Worm (Caenorhabditis elegans) whole organism, young adult: ENCODE results near the gene R08C7.11.

ENCODE experiments used
- C06A6.2 ChIP-seq: fragments of 200-800 bp; sonication (Bioruptor generic); conservative IDR thresholded peaks from 2 replicates; pipeline ENCODE4 v1.3.6; 2022; ENCODE audit warnings: missing genetic modification characterization, missing compliant biosample characterization
- C17E4.6 ChIP-seq: fragments of 200-800 bp; sonication (Bioruptor generic); IDR thresholded peaks from 2 replicates; pipeline ENCODE4 v1.3.6; 2022; ENCODE audit warnings: missing genetic modification reagents, missing genetic modification characterization, missing compliant biosample characterization
- F10E7.11 ChIP-seq: sonication (generic microtip); optimal IDR thresholded peaks from 2 replicates; lab custom pipeline; 2017; ENCODE audit warnings: mild to moderate bottlenecking, missing genetic modification characterization, moderate library complexity, missing compliant biosample characterization
- F23B12.7 ChIP-seq: sonication (generic microtip); optimal IDR thresholded peaks from 2 replicates; lab custom pipeline; 2017; ENCODE audit warnings: missing genetic modification characterization, mild to moderate bottlenecking, missing compliant biosample characterization, antibody characterized with exemption, moderate library complexity; ENCODE audit not compliant: insufficient read depth
- F33H1.4 ChIP-seq: fragments of 200-800 bp; sonication (Bioruptor generic); IDR thresholded peaks from 2 replicates; pipeline ENCODE4 v1.3.6; 2022; ENCODE audit warnings: missing genetic modification reagents, missing genetic modification characterization, missing compliant biosample characterization
- F39B2.1 ChIP-seq: fragments of 200-800 bp; sonication (Bioruptor generic); IDR thresholded peaks from 2 replicates; pipeline ENCODE4 v1.3.6; 2022; ENCODE audit warnings: missing genetic modification reagents, missing genetic modification characterization, missing compliant biosample characterization
- F49E8.2 ChIP-seq: sonication (generic microtip); optimal IDR thresholded peaks from 3 replicates; lab custom pipeline; 2017; ENCODE audit warnings: missing genetic modification characterization, mild to moderate bottlenecking, missing compliant biosample characterization, antibody characterized with exemption, moderate library complexity; ENCODE audit not compliant: insufficient read depth
- F55B11.4 ChIP-seq: sonication (generic microtip); optimal IDR thresholded peaks from 2 replicates; lab custom pipeline; 2016; ENCODE audit warnings: missing compliant biosample characterization, missing genetic modification characterization, borderline replicate concordance; ENCODE audit not compliant: insufficient read depth
- F57A8.1 ChIP-seq: fragments of 200-800 bp; sonication (Bioruptor generic); optimal IDR thresholded peaks from 2 replicates; lab custom pipeline; 2018; ENCODE audit warnings: mild to moderate bottlenecking, missing genetic modification characterization, moderate library complexity, missing compliant biosample characterization
- K11D2.4 ChIP-seq: fragments of 200-800 bp; sonication (Bioruptor generic); IDR thresholded peaks from 2 replicates; pipeline ENCODE4 v1.3.6; 2022; ENCODE audit warnings: missing genetic modification reagents, missing genetic modification characterization, missing compliant biosample characterization
- K12H6.12 ChIP-seq: fragments of 200-800 bp; sonication (Bioruptor generic); optimal IDR thresholded peaks from 2 replicates; lab custom pipeline; 2018; ENCODE audit warnings: mild to moderate bottlenecking, missing genetic modification characterization, missing compliant biosample characterization
- akir-1 ChIP-seq: fragments of 200-800 bp; sonication (Bioruptor generic); optimal IDR thresholded peaks from 2 replicates; lab custom pipeline; 2018; ENCODE audit warnings: mild to moderate bottlenecking, missing genetic modification characterization, moderate library complexity, missing compliant biosample characterization
- athp-1 ChIP-seq: sonication (generic microtip); optimal IDR thresholded peaks from 2 replicates; lab custom pipeline; 2017; ENCODE audit warnings: mild to moderate bottlenecking, missing genetic modification characterization, missing compliant biosample characterization
- bed-1 ChIP-seq: fragments of 200-800 bp; sonication (Bioruptor generic); IDR thresholded peaks from 2 replicates; pipeline ENCODE4 v1.3.6; 2022; ENCODE audit warnings: missing genetic modification reagents, missing genetic modification characterization, missing compliant biosample characterization
- cebp-1 ChIP-seq, 2 experiments: fragments of 200-800 bp in 1 of 2; sonication (Bioruptor generic) in 1 of 2; sonication (generic microtip) in 1 of 2; IDR thresholded peaks in 1 of 2; optimal IDR thresholded peaks in 1 of 2; 2 replicates each; pipeline versions ENCODE4 v1.3.6 to Lab custom; 2017 to 2022; ENCODE audit warnings: missing compliant biosample characterization in 2 of 2, missing genetic modification characterization in 2 of 2, mild to moderate bottlenecking in 1 of 2, missing genetic modification reagents in 1 of 2, moderate library complexity in 1 of 2
- ceh-100 ChIP-seq: fragments of 200-800 bp; sonication (Bioruptor generic); IDR thresholded peaks from 2 replicates; pipeline ENCODE4 v1.3.6; 2022; ENCODE audit warnings: missing genetic modification reagents, missing genetic modification characterization, missing compliant biosample characterization
- die-1 ChIP-seq: sonication (generic microtip); optimal IDR thresholded peaks from 2 replicates; lab custom pipeline; 2016; ENCODE audit warnings: missing genotype, mild to moderate bottlenecking, missing genetic modification characterization, missing compliant biosample characterization
- dpl-1 ChIP-seq: fragments of 150-350 bp; optimal IDR thresholded peaks from 2 replicates; lab custom pipeline; 2014; ENCODE audit warnings: missing biosample characterization, missing genetic modification reagents, missing genetic modification characterization
- egl-18 ChIP-seq: fragments of 200-800 bp; sonication (Bioruptor generic); IDR thresholded peaks from 2 replicates; pipeline ENCODE4 v1.3.6; 2022; ENCODE audit warnings: missing genetic modification reagents, missing genetic modification characterization, missing compliant biosample characterization
- egl-44 ChIP-seq: fragments of 200-800 bp; sonication (Bioruptor generic); IDR thresholded peaks from 2 replicates; pipeline ENCODE4 v1.3.6; 2022; ENCODE audit warnings: missing genetic modification reagents, missing genetic modification characterization, missing compliant biosample characterization
- ekl-4 ChIP-seq: fragments of 200-800 bp; sonication (Bioruptor generic); IDR thresholded peaks from 2 replicates; pipeline ENCODE4 v1.3.6; 2022; ENCODE audit warnings: missing genetic modification reagents, missing genetic modification characterization, missing compliant biosample characterization
- fkh-3 ChIP-seq: sonication (generic microtip); optimal IDR thresholded peaks from 2 replicates; lab custom pipeline; 2016; ENCODE audit warnings: mild to moderate bottlenecking, missing genetic modification characterization, missing compliant biosample characterization
- hmg-1.2 ChIP-seq: fragments of 200-800 bp; sonication (Bioruptor generic); IDR thresholded peaks from 2 replicates; pipeline ENCODE4 v1.3.6; 2022; ENCODE audit warnings: missing genetic modification reagents, missing genetic modification characterization, missing compliant biosample characterization
- hmg-20 ChIP-seq: fragments of 200-800 bp; sonication (Bioruptor generic); IDR thresholded peaks from 2 replicates; pipeline ENCODE4 v1.3.6; 2022; ENCODE audit warnings: missing genetic modification reagents, missing genetic modification characterization, missing compliant biosample characterization
- let-526 ChIP-seq: fragments of 200-800 bp; sonication (Bioruptor generic); IDR thresholded peaks from 2 replicates; pipeline ENCODE4 v1.3.6; 2022; ENCODE audit warnings: missing genetic modification reagents, missing genetic modification characterization, missing compliant biosample characterization
- let-607 ChIP-seq, 2 experiments: fragments of 200-800 bp in 1 of 2; sonication (Bioruptor generic) in 1 of 2; sonication (generic microtip) in 1 of 2; optimal IDR thresholded peaks; 2 replicates each; lab custom pipeline; 2016 to 2018; ENCODE audit warnings: mild to moderate bottlenecking in 2 of 2, missing compliant biosample characterization in 2 of 2, missing genetic modification characterization in 2 of 2, moderate library complexity in 2 of 2, missing genotype in 1 of 2
- lin-26 ChIP-seq: fragments of 200-800 bp; sonication (Bioruptor generic); IDR thresholded peaks from 2 replicates; pipeline ENCODE4 v1.3.6; 2022; ENCODE audit warnings: missing genetic modification reagents, missing genetic modification characterization, missing compliant biosample characterization
- lin-35 ChIP-seq, 3 experiments: fragments of 150-350 bp in 2 of 3; sonication (generic microtip) in 1 of 3; optimal IDR thresholded peaks; 2 replicates each; lab custom pipeline; 2014 to 2018; ENCODE audit warnings: missing biosample characterization in 3 of 3, missing genetic modification characterization in 3 of 3, missing genetic modification reagents in 3 of 3
- lin-40 ChIP-seq: sonication (generic microtip); optimal IDR thresholded peaks from 2 replicates; lab custom pipeline; 2016; ENCODE audit warnings: missing genetic modification characterization, mild to moderate bottlenecking, missing compliant biosample characterization, missing genotype, missing genetic modification reagents
- lin-54 ChIP-seq: fragments of 200-800 bp; sonication (Bioruptor generic); optimal IDR thresholded peaks from 2 replicates; lab custom pipeline; 2018; ENCODE audit warnings: mild to moderate bottlenecking, missing genetic modification characterization, missing compliant biosample characterization
- madf-10 ChIP-seq: sonication (generic microtip); optimal IDR thresholded peaks from 2 replicates; lab custom pipeline; 2016; ENCODE audit warnings: mild to moderate bottlenecking, missing genetic modification characterization, missing compliant biosample characterization
- madf-3 ChIP-seq: fragments of 200-800 bp; sonication (Bioruptor generic); IDR thresholded peaks from 2 replicates; pipeline ENCODE4 v1.3.6; 2022; ENCODE audit warnings: missing genetic modification reagents, missing genetic modification characterization, missing compliant biosample characterization
- mcd-1 ChIP-seq: fragments of 200-800 bp; sonication (Bioruptor generic); IDR thresholded peaks from 2 replicates; pipeline ENCODE4 v1.3.6; 2022; ENCODE audit warnings: missing genetic modification reagents, missing genetic modification characterization, missing compliant biosample characterization
- mel-28 ChIP-seq: sonication (generic microtip); optimal IDR thresholded peaks from 2 replicates; lab custom pipeline; 2016; ENCODE audit warnings: borderline replicate concordance, mild to moderate bottlenecking, missing genetic modification characterization, missing compliant biosample characterization
- nfya-1 ChIP-seq: sonication (generic microtip); optimal IDR thresholded peaks from 2 replicates; lab custom pipeline; 2017; ENCODE audit warnings: antibody characterized with exemption, missing compliant biosample characterization, missing genetic modification characterization, borderline replicate concordance; ENCODE audit not compliant: insufficient read depth
- nfyb-1 ChIP-seq: fragments of 200-800 bp; sonication (Bioruptor generic); IDR thresholded peaks from 2 replicates; pipeline ENCODE4 v1.3.6; 2022; ENCODE audit warnings: missing genetic modification reagents, missing genetic modification characterization, missing compliant biosample characterization
- nhr-80 ChIP-seq: sonication (generic microtip); optimal IDR thresholded peaks from 2 replicates; lab custom pipeline; 2016; ENCODE audit warnings: missing genetic modification characterization, missing compliant biosample characterization
- rcor-1 ChIP-seq: fragments of 200-800 bp; sonication (Bioruptor generic); IDR thresholded peaks from 2 replicates; pipeline ENCODE4 v1.3.6; 2022; ENCODE audit warnings: missing genetic modification reagents, missing genetic modification characterization, missing compliant biosample characterization
- rpc-1 ChIP-seq, 2 experiments: fragments of 150-350 bp in 1 of 2; sonication (generic microtip) in 1 of 2; optimal IDR thresholded peaks; 2 replicates each; lab custom pipeline; 2014 to 2018; ENCODE audit warnings: missing biosample characterization in 1 of 2, missing genetic modification characterization in 1 of 2, missing genetic modification reagents in 1 of 2, missing genotype in 1 of 2
- snpc-1.1 ChIP-seq: sonication (generic microtip); optimal IDR thresholded peaks from 2 replicates; lab custom pipeline; 2017; ENCODE audit warnings: missing genetic modification characterization, mild to moderate bottlenecking, missing compliant biosample characterization, antibody characterized with exemption, moderate library complexity, missing genotype, missing genetic modification reagents; ENCODE audit not compliant: insufficient read depth
- sptf-2 ChIP-seq: fragments of 200-800 bp; sonication (Bioruptor generic); optimal IDR thresholded peaks from 2 replicates; lab custom pipeline; 2018; ENCODE audit warnings: mild to moderate bottlenecking, missing genetic modification characterization, missing compliant biosample characterization
- tlf-1 ChIP-seq: fragments of 200-800 bp; sonication (Bioruptor generic); optimal IDR thresholded peaks from 2 replicates; lab custom pipeline; 2018; ENCODE audit warnings: mild to moderate bottlenecking, missing genetic modification characterization, missing compliant biosample characterization
- unc-130 ChIP-seq: sonication (generic microtip); optimal IDR thresholded peaks from 2 replicates; lab custom pipeline; 2016; ENCODE audit warnings: missing genetic modification reagents, missing genetic modification characterization, missing compliant biosample characterization
- xnd-1 ChIP-seq: sonication (generic microtip); optimal IDR thresholded peaks from 2 replicates; lab custom pipeline; 2016; ENCODE audit warnings: missing genotype, missing genetic modification reagents, missing genetic modification characterization, missing compliant biosample characterization
- ztf-25 ChIP-seq: fragments of 200-800 bp; sonication (Bioruptor generic); IDR thresholded peaks from 2 replicates; pipeline ENCODE4 v1.3.6; 2022; ENCODE audit warnings: missing genetic modification reagents, missing genetic modification characterization, missing compliant biosample characterization
- ztf-3 ChIP-seq: fragments of 200-800 bp; sonication (Bioruptor generic); optimal IDR thresholded peaks from 2 replicates; lab custom pipeline; 2018; ENCODE audit warnings: mild to moderate bottlenecking, missing genetic modification characterization, missing compliant biosample characterization

R08C7.11 gene

ce11 chrIV:4477009-4477471 lies 22.3 kb upstream of the R08C7.11 start, which contains the start of gene M01H9.3 (continued):
- TF ChIP-seq F23B12.7 (tag; lab: Kevin White, UChicago) (peak; percentile 33), F10E7.11 (tag; lab: Kevin White, UChicago) (no peak), F55B11.4 (tag; lab: Kevin White, UChicago) (no peak), sptf-2 (GFP tag; lab: Kevin White, UChicago) (no peak), fkh-3 (no peak), lin-40 (tag; lab: Kevin White, UChicago) (peak; percentile 46), ceh-100 (GFP tag; lab: Robert Waterston, UW) (no peak), akir-1 (no peak), lin-35 (GFP tag; optimal IDR thresholded peaks at IDR 0.05; lab: Kevin White, UChicago) (no peak), K12H6.12 (no peak), egl-18 (GFP tag; lab: Robert Waterston, UW) (no peak), mel-28 (tag; lab: Kevin White, UChicago) (no peak), C17E4.6 (GFP tag; lab: Robert Waterston, UW) (no peak), C06A6.2 (0 out of 2 replicates have a peak, but pooled peaks have one; percentile 49), madf-10 (tag; lab: Kevin White, UChicago) (peak; percentile 22), egl-44 (no peak), unc-130 (GFP tag; lab: Kevin White, UChicago) (no peak), hmg-20 (GFP tag; lab: Robert Waterston, UW) (no peak), let-526 (no peak), lin-54 (GFP tag; lab: Kevin White, UChicago) (no peak), dpl-1 (no peak), die-1 (peak; percentile 46), ztf-25 (GFP tag; lab: Robert Waterston, UW) (no peak), nfya-1 (tag; lab: Kevin White, UChicago) (no peak), F57A8.1 (GFP tag; lab: Kevin White, UChicago) (no peak), rcor-1 (GFP tag; lab: Robert Waterston, UW) (no peak), F49E8.2 (tag; lab: Kevin White, UChicago) (no peak), F39B2.1 (GFP tag; lab: Robert Waterston, UW) (no peak), F33H1.4 (no peak), ztf-3 (GFP tag; lab: Kevin White, UChicago) (no peak), athp-1 (tag; lab: Kevin White, UChicago) (no peak), nfyb-1 (no peak), tlf-1 (GFP tag; lab: Kevin White, UChicago) (peak; percentile 4), xnd-1 (no peak), snpc-1.1 (tag; lab: Kevin White, UChicago) (no peak)

- TF ChIP-seq cebp-1 (GFP tag; IDR thresholded peaks at IDR 0.05; lab: Robert Waterston, UW) (no peak), cebp-1 (tag; optimal IDR thresholded peaks at IDR 0.05; lab: Kevin White, UChicago) (peak; percentile 6), ekl-4 (GFP tag; lab: Robert Waterston, UW) (peak; percentile 13; the same call in 1 of the 2 replicates), nhr-80 (tag; lab: Kevin White, UChicago) (peak; percentile 41), madf-3 (GFP tag; lab: Robert Waterston, UW) (0 out of 2 replicates have a peak, but pooled peaks have one; percentile 50), let-607 (tag; optimal IDR thresholded peaks at IDR 0.05; lab: Kevin White, UChicago) (peak in 1 of 2 experiments; percentile 17), fkh-3 (no peak), mcd-1 (0 out of 2 replicates have a peak, but pooled peaks have one; percentile 9), rpc-1 (optimal IDR thresholded peaks at IDR 0.05; lab: Kevin White, UChicago) (no peak), rpc-1 (tag; optimal IDR thresholded peaks at IDR 0.05; lab: Kevin White, UChicago) (no peak), K11D2.4 (GFP tag; lab: Robert Waterston, UW) (0 out of 2 replicates have a peak, but pooled peaks have one; percentile 33), hmg-1.2 (no peak), lin-26 (GFP tag; lab: Robert Waterston, UW) (0 out of 2 replicates have a peak, but pooled peaks have one; percentile 54), bed-1 (GFP tag; lab: Robert Waterston, UW) (0 out of 2 replicates have a peak, but pooled peaks have one; percentile 10)
Measured at ce11 chrIV:4475362-4476086, 20.8 kb upstream of the R08C7.11 start.
